Worm (Caenorhabditis elegans) whole organism, late embryonic: ENCODE measurements around the gene C36C5.12.

Experiments
- C08G9.2 ChIP-seq: sonication (generic microtip); optimal IDR thresholded peaks from 2 replicates; lab custom pipeline; 2016; ENCODE audit warnings: mild to moderate bottlenecking, missing genetic modification characterization, moderate library complexity, missing compliant biosample characterization
- K09A11.1 ChIP-seq: sonication (generic microtip); optimal IDR thresholded peaks from 2 replicates; lab custom pipeline; 2017; ENCODE audit warnings: antibody characterized with exemption, mild to moderate bottlenecking, missing genetic modification characterization, missing compliant biosample characterization; ENCODE audit not compliant: insufficient read depth
- T23F11.4 ChIP-seq: fragments of 200-800 bp; sonication (Bioruptor generic); optimal IDR thresholded peaks from 2 replicates; lab custom pipeline; 2018; ENCODE audit warnings: mild to moderate bottlenecking, missing genetic modification characterization, missing compliant biosample characterization
- ahr-1 ChIP-seq: sonication (generic microtip); optimal IDR thresholded peaks from 2 replicates; lab custom pipeline; 2016; ENCODE audit warnings: missing genetic modification characterization, missing compliant biosample characterization
- ama-1 ChIP-seq: fragments of 150-350 bp; optimal IDR thresholded peaks from 2 replicates; lab custom pipeline; 2014
- ceh-18 ChIP-seq: sonication (generic microtip); optimal IDR thresholded peaks from 2 replicates; lab custom pipeline; 2016; ENCODE audit warnings: missing genetic modification characterization, missing compliant biosample characterization
- ceh-19 ChIP-seq: fragments of 200-800 bp; sonication (Bioruptor generic); optimal IDR thresholded peaks from 2 replicates; lab custom pipeline; 2018; ENCODE audit warnings: mild to moderate bottlenecking, missing genetic modification characterization, missing compliant biosample characterization
- ceh-2 ChIP-seq: sonication (generic microtip); optimal IDR thresholded peaks from 2 replicates; lab custom pipeline; 2016; ENCODE audit warnings: missing genotype, missing genetic modification characterization, missing compliant biosample characterization
- ceh-22 ChIP-seq: sonication (generic microtip); optimal IDR thresholded peaks from 2 replicates; lab custom pipeline; 2017; ENCODE audit warnings: missing biosample characterization, missing genetic modification characterization
- ceh-30 ChIP-seq: fragments of 150-350 bp; optimal IDR thresholded peaks from 2 replicates; lab custom pipeline; 2014; ENCODE audit warnings: missing biosample characterization, missing genetic modification characterization
- ceh-31 ChIP-seq: sonication (generic microtip); optimal IDR thresholded peaks from 2 replicates; lab custom pipeline; 2016; ENCODE audit warnings: missing genetic modification characterization, missing compliant biosample characterization
- ceh-6 ChIP-seq: fragments of 200-800 bp; sonication (Bioruptor generic); optimal IDR thresholded peaks from 2 replicates; lab custom pipeline; 2018; ENCODE audit warnings: mild to moderate bottlenecking, missing genetic modification characterization, missing compliant biosample characterization
- ceh-9 ChIP-seq: sonication (generic microtip); optimal IDR thresholded peaks from 2 replicates; lab custom pipeline; 2016; ENCODE audit warnings: mild to moderate bottlenecking, missing genetic modification characterization, inconsistent platforms, missing compliant biosample characterization
- che-1 ChIP-seq: sonication (generic microtip); optimal IDR thresholded peaks from 2 replicates; lab custom pipeline; 2016; ENCODE audit warnings: mild to moderate bottlenecking, missing genetic modification characterization, missing compliant biosample characterization
- ets-4 ChIP-seq: sonication (generic microtip); optimal IDR thresholded peaks from 2 replicates; lab custom pipeline; 2016; ENCODE audit warnings: missing genetic modification characterization, missing compliant biosample characterization
- fax-1 ChIP-seq: sonication (generic microtip); optimal IDR thresholded peaks from 2 replicates; lab custom pipeline; 2016; ENCODE audit warnings: missing genotype, missing genetic modification characterization, missing compliant biosample characterization
- fkh-10 ChIP-seq: fragments of 150-350 bp; optimal IDR thresholded peaks from 2 replicates; lab custom pipeline; 2014; ENCODE audit warnings: missing biosample characterization, missing genetic modification reagents, missing genetic modification characterization
- gmeb-2 ChIP-seq: sonication (generic microtip); optimal IDR thresholded peaks from 2 replicates; lab custom pipeline; 2016; ENCODE audit warnings: missing genetic modification characterization, inconsistent platforms, missing compliant biosample characterization
- hlh-13 ChIP-seq: fragments of 200-800 bp; sonication (Bioruptor generic); optimal IDR thresholded peaks from 2 replicates; lab custom pipeline; 2018; ENCODE audit warnings: mild to moderate bottlenecking, missing genetic modification characterization, missing compliant biosample characterization
- hlh-6 ChIP-seq: sonication (generic microtip); optimal IDR thresholded peaks from 2 replicates; lab custom pipeline; 2016; ENCODE audit warnings: missing genotype, missing genetic modification characterization, missing compliant biosample characterization
- hlh-8 ChIP-seq: sonication (generic microtip); optimal IDR thresholded peaks from 2 replicates; lab custom pipeline; 2016; ENCODE audit warnings: missing genotype, missing genetic modification characterization, missing compliant biosample characterization
- lim-6 ChIP-seq: sonication (generic microtip); optimal IDR thresholded peaks from 2 replicates; lab custom pipeline; 2016; ENCODE audit warnings: missing genetic modification characterization, missing compliant biosample characterization
- lin-11 ChIP-seq: fragments of 200-800 bp; sonication (Bioruptor generic); optimal IDR thresholded peaks from 2 replicates; lab custom pipeline; 2018; ENCODE audit warnings: mild to moderate bottlenecking, missing genetic modification characterization, missing compliant biosample characterization
- madf-2 ChIP-seq: sonication (generic microtip); optimal IDR thresholded peaks from 2 replicates; lab custom pipeline; 2017; ENCODE audit warnings: missing genetic modification characterization, missing compliant biosample characterization
- mec-3 ChIP-seq: sonication (generic microtip); optimal IDR thresholded peaks from 2 replicates; lab custom pipeline; 2016; ENCODE audit warnings: borderline replicate concordance, missing genetic modification characterization, missing compliant biosample characterization
- nhr-232 ChIP-seq: sonication (generic microtip); optimal IDR thresholded peaks from 2 replicates; lab custom pipeline; 2016; ENCODE audit warnings: missing genetic modification characterization, missing compliant biosample characterization
- npax-4 ChIP-seq: sonication (generic microtip); optimal IDR thresholded peaks from 2 replicates; lab custom pipeline; 2016; ENCODE audit warnings: missing genetic modification characterization, missing compliant biosample characterization
- odd-2 ChIP-seq: sonication (generic microtip); optimal IDR thresholded peaks from 2 replicates; lab custom pipeline; 2017; ENCODE audit warnings: antibody characterized with exemption, mild to moderate bottlenecking, missing genetic modification characterization, missing compliant biosample characterization
- pax-1 ChIP-seq: fragments of 150-350 bp; optimal IDR thresholded peaks from 2 replicates; lab custom pipeline; 2014; ENCODE audit warnings: missing biosample characterization, missing genetic modification characterization
- pha-4 ChIP-seq: fragments of 150-350 bp; optimal IDR thresholded peaks from 2 replicates; lab custom pipeline; 2018; ENCODE audit warnings: missing biosample characterization, missing genetic modification reagents, missing genetic modification characterization
- pros-1 ChIP-seq: fragments of 150-350 bp; optimal IDR thresholded peaks from 2 replicates; lab custom pipeline; 2014; ENCODE audit warnings: missing biosample characterization, missing genetic modification reagents, missing genetic modification characterization
- rnt-1 ChIP-seq: sonication (generic microtip); optimal IDR thresholded peaks from 2 replicates; lab custom pipeline; 2016; ENCODE audit warnings: missing genetic modification characterization, missing compliant biosample characterization
- sdc-2 ChIP-seq: sonication (generic microtip); optimal IDR thresholded peaks from 2 replicates; lab custom pipeline; 2016; ENCODE audit warnings: missing genotype, missing genetic modification characterization, missing compliant biosample characterization
- sox-2 ChIP-seq: fragments of 200-800 bp; sonication (Bioruptor generic); IDR thresholded peaks from 2 replicates; pipeline ENCODE4 v1.3.6; 2022; ENCODE audit warnings: missing genetic modification reagents, missing genetic modification characterization, missing compliant biosample characterization
- syd-9 ChIP-seq: sonication (generic microtip); optimal IDR thresholded peaks from 2 replicates; lab custom pipeline; 2016; ENCODE audit warnings: mild to moderate bottlenecking, missing genetic modification characterization, moderate library complexity, missing compliant biosample characterization
- tbx-7 ChIP-seq: sonication (generic microtip); optimal IDR thresholded peaks from 2 replicates; lab custom pipeline; 2016; ENCODE audit warnings: missing genotype, missing genetic modification characterization, missing compliant biosample characterization
- zip-5 ChIP-seq: sonication (generic microtip); optimal IDR thresholded peaks from 2 replicates; lab custom pipeline; 2016; ENCODE audit warnings: missing genetic modification characterization, missing compliant biosample characterization

Gene C36C5.12

ce11 chrV:3171625-3172024, 12.5 kb upstream of the C36C5.12 start:
- TF ChIP-seq fkh-10 (no peak), ceh-31 (tag; lab: Kevin White, UChicago) (no peak), C08G9.2 (tag; lab: Kevin White, UChicago) (no peak), mec-3 (tag; lab: Kevin White, UChicago) (no peak), zip-5 (no peak), sdc-2 (tag; lab: Kevin White, UChicago) (no peak), K09A11.1 (tag; lab: Kevin White, UChicago) (no peak), nhr-232 (tag; lab: Kevin White, UChicago) (no peak), hlh-6 (no peak), hlh-8 (tag; lab: Kevin White, UChicago) (no peak), ceh-19 (GFP tag; lab: Kevin White, UChicago) (no peak), hlh-13 (GFP tag; lab: Kevin White, UChicago) (no peak), pax-1 (no peak)
- TF ChIP-seq, all 69 proteins: peak for 0

ce11 chrV:3169838-3170237, 10.7 kb upstream of the C36C5.12 start, which contains the start of gene srbc-6:
Gene srbc-6, plus strand, starts transcription at chrV:3170138.
- TF ChIP-seq fax-1 (no peak), ceh-2 (tag; lab: Kevin White, UChicago) (no peak), pha-4 (no peak), ceh-31 (tag; lab: Kevin White, UChicago) (no peak), sdc-2 (tag; lab: Kevin White, UChicago) (no peak), hlh-6 (no peak), sox-2 (no peak), ceh-6 (GFP tag; lab: Kevin White, UChicago) (no peak), rnt-1 (no peak), syd-9 (tag; lab: Kevin White, UChicago) (no peak), nhr-232 (tag; lab: Kevin White, UChicago) (no peak), gmeb-2 (tag; lab: Kevin White, UChicago) (no peak), ceh-9 (tag; lab: Kevin White, UChicago) (no peak), C08G9.2 (tag; lab: Kevin White, UChicago) (no peak), madf-2 (no peak), ahr-1 (no peak), tbx-7 (tag; lab: Kevin White, UChicago) (no peak), odd-2 (tag; lab: Kevin White, UChicago) (no peak), ceh-22 (tag; lab: Kevin White, UChicago) (no peak)

ce11 chrV:3168650-3169049, 9.5 kb upstream of the C36C5.12 start, which contains the start of gene C36C5.15:
Gene C36C5.15, minus strand, starts transcription at chrV:3168750.
- TF ChIP-seq npax-4 (tag; lab: Kevin White, UChicago) (no peak), ceh-30 (tag; lab: Kevin White, UChicago) (no peak), K09A11.1 (tag; lab: Kevin White, UChicago) (no peak), ama-1 (lab: Kevin White, UChicago) (no peak), madf-2 (no peak), lin-11 (no peak), lim-6 (tag; lab: Kevin White, UChicago) (no peak), rnt-1 (no peak), hlh-8 (tag; lab: Kevin White, UChicago) (no peak), hlh-13 (GFP tag; lab: Kevin White, UChicago) (no peak), ahr-1 (no peak), ceh-22 (tag; lab: Kevin White, UChicago) (no peak), T23F11.4 (GFP tag; lab: Kevin White, UChicago) (no peak), ceh-18 (tag; lab: Kevin White, UChicago) (no peak), sox-2 (no peak)

- no peak for TF ChIP-seq pros-1 (tag; lab: Kevin White, UChicago)
- no peak for TF ChIP-seq che-1 (tag; lab: Kevin White, UChicago)
- TF ChIP-seq ets-4 (tag; lab: Kevin White, UChicago): no peak
- TF ChIP-seq pax-1: no peak
- TF ChIP-seq ceh-31 (tag; lab: Kevin White, UChicago): no peak
- TF ChIP-seq hlh-6: no peak
Measured at ce11 chrV:3166260-3166659, 7.1 kb upstream of the C36C5.12 start, which contains the start of gene C36C5.4. Gene C36C5.4, plus strand, starts transcription at chrV:3166560.
